Fruit fly (Drosophila melanogaster) whole organism, embryonic: ENCODE data around the gene CG3294.

Experiments used
- Atf3 ChIP-seq: fragments of 200-800 bp; sonication (Bioruptor generic); optimal IDR thresholded peaks from 3 replicates; lab custom pipeline; 2016; ENCODE audit warnings: missing biosample characterization, missing genetic modification characterization
- B-H1 ChIP-seq: fragments of 200-800 bp; sonication (Bioruptor generic); IDR thresholded peaks from 3 replicates; pipeline ENCODE4 v1.3.6; 2022; ENCODE audit warnings: missing biosample characterization, missing genetic modification characterization
- Bdp1 ChIP-seq: fragments of 200-800 bp; sonication (Bioruptor generic); optimal IDR thresholded peaks from 3 replicates; lab custom pipeline; 2016; ENCODE audit warnings: missing biosample characterization, missing genetic modification characterization
- CG10543 ChIP-seq: fragments of 200-800 bp; sonication (Bioruptor generic); optimal IDR thresholded peaks from 3 replicates; lab custom pipeline; 2017; ENCODE audit warnings: missing biosample characterization, mild to moderate bottlenecking, missing genetic modification characterization, moderate library complexity
- CG10959 ChIP-seq: fragments of 200-800 bp; sonication (Bioruptor generic); IDR thresholded peaks from 2 replicates; pipeline ENCODE4 v1.3.6; 2022; ENCODE audit warnings: missing biosample characterization, missing genetic modification characterization
- CG11085 ChIP-seq: fragments of 200-800 bp; sonication (Bioruptor generic); IDR thresholded peaks from 2 replicates; pipeline ENCODE4 v1.3.6; 2022; ENCODE audit warnings: missing biosample characterization, missing genetic modification characterization
- CG12744 ChIP-seq: fragments of 200-800 bp; sonication (Bioruptor generic); optimal IDR thresholded peaks from 2 replicates; lab custom pipeline; 2016; ENCODE audit warnings: missing biosample characterization, missing genetic modification characterization
- CG12769 ChIP-seq: fragments of 200-800 bp; sonication (Bioruptor generic); optimal IDR thresholded peaks from 2 replicates; lab custom pipeline; 2019; ENCODE audit warnings: missing biosample characterization, mild to moderate bottlenecking, missing genetic modification characterization, moderate library complexity
- CG15073 ChIP-seq: fragments of 200-800 bp; sonication (Bioruptor generic); optimal IDR thresholded peaks from 2 replicates; lab custom pipeline; 2016; ENCODE audit warnings: missing biosample characterization, missing genetic modification characterization
- CG1529 ChIP-seq: fragments of 200-800 bp; sonication (Bioruptor generic); optimal IDR thresholded peaks from 3 replicates; lab custom pipeline; 2018; ENCODE audit warnings: missing biosample characterization, missing genetic modification characterization
- CG17359 ChIP-seq: fragments of 200-800 bp; sonication (Bioruptor generic); optimal IDR thresholded peaks from 3 replicates; lab custom pipeline; 2018; ENCODE audit warnings: missing biosample characterization, mild to moderate bottlenecking, missing genetic modification characterization, moderate library complexity
- CG17612 ChIP-seq: fragments of 200-800 bp; sonication (Bioruptor generic); IDR thresholded peaks from 2 replicates; pipeline ENCODE4 v1.3.6; 2022; ENCODE audit warnings: missing biosample characterization, missing genetic modification characterization
- CG3065 ChIP-seq: fragments of 200-800 bp; sonication (Bioruptor generic); optimal IDR thresholded peaks from 2 replicates; lab custom pipeline; 2016; ENCODE audit warnings: missing biosample characterization, missing genetic modification characterization
- CG31224 ChIP-seq: fragments of 200-800 bp; sonication (Bioruptor generic); IDR thresholded peaks from 2 replicates; pipeline ENCODE4 v1.3.6; 2022; ENCODE audit warnings: missing biosample characterization, missing genetic modification characterization
- CG32532 ChIP-seq: fragments of 200-800 bp; sonication (Bioruptor generic); IDR thresholded peaks from 2 replicates; pipeline ENCODE4 v1.3.6; 2022; ENCODE audit warnings: missing biosample characterization, missing genetic modification characterization
- CG3281 ChIP-seq: fragments of 200-800 bp; sonication (Bioruptor generic); optimal IDR thresholded peaks from 3 replicates; lab custom pipeline; 2017; ENCODE audit warnings: missing biosample characterization, mild to moderate bottlenecking, missing genetic modification characterization
- CG4854 ChIP-seq: fragments of 200-800 bp; sonication (Bioruptor generic); optimal IDR thresholded peaks from 2 replicates; lab custom pipeline; 2016; ENCODE audit warnings: missing biosample characterization, missing genetic modification characterization, inconsistent platforms
- CG6254 ChIP-seq: fragments of 200-800 bp; sonication (Bioruptor generic); optimal IDR thresholded peaks from 3 replicates; lab custom pipeline; 2017; ENCODE audit warnings: mild to moderate bottlenecking, missing biosample characterization, missing genetic modification reagents, missing genetic modification characterization
- CG7987 ChIP-seq: fragments of 200-800 bp; sonication (Bioruptor generic); optimal IDR thresholded peaks from 2 replicates; lab custom pipeline; 2018; ENCODE audit warnings: missing biosample characterization, mild to moderate bottlenecking, missing genetic modification characterization, moderate library complexity
- CG8944 ChIP-seq: fragments of 200-800 bp; sonication (Bioruptor generic); optimal IDR thresholded peaks from 3 replicates; lab custom pipeline; 2016; ENCODE audit warnings: missing biosample characterization, missing genetic modification characterization
- Dbx ChIP-seq: fragments of 200-800 bp; sonication (Bioruptor generic); IDR thresholded peaks from 3 replicates; pipeline ENCODE4 v1.3.6; 2022; ENCODE audit warnings: missing biosample characterization, missing genetic modification characterization
- Deaf1 ChIP-seq: fragments of 200-800 bp; optimal IDR thresholded peaks from 3 replicates; lab custom pipeline; 2019; ENCODE audit warnings: missing biosample characterization, mild to moderate bottlenecking, missing genetic modification characterization, moderate library complexity
- Dip2 ChIP-seq: fragments of 200-800 bp; sonication (Bioruptor generic); IDR thresholded peaks from 2 replicates; pipeline ENCODE4 v1.3.6; 2022; ENCODE audit warnings: missing biosample characterization, missing genetic modification characterization
- Dp ChIP-seq: fragments of 200-800 bp; sonication (Bioruptor generic); optimal IDR thresholded peaks from 2 replicates; lab custom pipeline; 2018; ENCODE audit warnings: missing biosample characterization, mild to moderate bottlenecking, missing genetic modification characterization, moderate library complexity
- HLH4C ChIP-seq: fragments of 200-800 bp; sonication (Bioruptor generic); IDR thresholded peaks from 3 replicates; pipeline ENCODE4 v1.3.6; 2022; ENCODE audit warnings: missing biosample characterization, missing genetic modification characterization; ENCODE audit not compliant: partially characterized antibody
- Kr ChIP-seq: fragments of 200-800 bp; sonication (Bioruptor generic); optimal IDR thresholded peaks from 2 replicates; lab custom pipeline; 2017; ENCODE audit warnings: missing biosample characterization, mild to moderate bottlenecking, missing genetic modification characterization
- Mad ChIP-seq: fragments of 200-800 bp; sonication (Bioruptor generic); optimal IDR thresholded peaks from 2 replicates; lab custom pipeline; 2016; ENCODE audit warnings: missing biosample characterization, missing genetic modification characterization
- Mes4 ChIP-seq: fragments of 200-800 bp; sonication (Bioruptor generic); optimal IDR thresholded peaks from 2 replicates; lab custom pipeline; 2016; ENCODE audit warnings: missing biosample characterization, missing genetic modification characterization
- Neu2 ChIP-seq: fragments of 200-800 bp; sonication (Bioruptor generic); optimal IDR thresholded peaks from 3 replicates; lab custom pipeline; 2016; ENCODE audit warnings: missing biosample characterization, missing genetic modification characterization, borderline replicate concordance
- Nf-YB ChIP-seq: fragments of 200-800 bp; sonication (Bioruptor generic); optimal IDR thresholded peaks from 3 replicates; lab custom pipeline; 2019; ENCODE audit warnings: missing biosample characterization, mild to moderate bottlenecking, missing genetic modification characterization, moderate library complexity
- Oaz ChIP-seq: fragments of 200-800 bp; sonication (Bioruptor generic); IDR thresholded peaks from 2 replicates; pipeline ENCODE4 v1.3.6; 2022; ENCODE audit warnings: missing biosample characterization, missing genetic modification characterization
- Six4 ChIP-seq: fragments of 200-800 bp; sonication (Bioruptor generic); optimal IDR thresholded peaks from 2 replicates; lab custom pipeline; 2016; ENCODE audit warnings: missing biosample characterization, missing genetic modification characterization
- Spps ChIP-seq: fragments of 200-800 bp; sonication (Bioruptor generic); optimal IDR thresholded peaks from 2 replicates; lab custom pipeline; 2018; ENCODE audit warnings: missing biosample characterization, mild to moderate bottlenecking, missing genetic modification characterization
- ato ChIP-seq: fragments of 200-800 bp; sonication (Bioruptor generic); IDR thresholded peaks from 2 replicates; pipeline ENCODE4 v1.3.6; 2022; ENCODE audit warnings: missing biosample characterization, missing genetic modification characterization; ENCODE audit not compliant: partially characterized antibody
- bcd ChIP-seq: fragments of 200-800 bp; sonication (Bioruptor generic); optimal IDR thresholded peaks from 2 replicates; lab custom pipeline; 2017; ENCODE audit warnings: missing biosample characterization, mild to moderate bottlenecking, missing genetic modification characterization
- cad ChIP-seq: fragments of >200 bp; optimal IDR thresholded peaks from 2 replicates; lab custom pipeline; 2017; ENCODE audit warnings: missing biosample characterization, missing genetic modification characterization
- caup ChIP-seq: fragments of 200-800 bp; sonication (Bioruptor generic); optimal IDR thresholded peaks from 3 replicates; lab custom pipeline; 2017; ENCODE audit warnings: missing biosample characterization, mild to moderate bottlenecking, missing genetic modification characterization, moderate library complexity; ENCODE audit not compliant: severe bottlenecking
- fd64A ChIP-seq: fragments of 200-800 bp; sonication (Bioruptor generic); optimal IDR thresholded peaks from 3 replicates; lab custom pipeline; 2018; ENCODE audit warnings: missing biosample characterization, mild to moderate bottlenecking, missing genetic modification characterization
- mirr ChIP-seq: fragments of 200-800 bp; sonication (Bioruptor generic); optimal IDR thresholded peaks from 3 replicates; lab custom pipeline; 2018; ENCODE audit warnings: missing biosample characterization, mild to moderate bottlenecking, missing genetic modification characterization
- ranshi ChIP-seq: fragments of 200-800 bp; sonication (Bioruptor generic); IDR thresholded peaks from 2 replicates; pipeline ENCODE4 v1.3.6; 2022; ENCODE audit warnings: missing biosample characterization, missing genetic modification characterization
- sd ChIP-seq: fragments of 200-800 bp; sonication (Bioruptor generic); optimal IDR thresholded peaks from 3 replicates; lab custom pipeline; 2018; ENCODE audit warnings: missing biosample characterization, mild to moderate bottlenecking, missing genetic modification characterization, moderate library complexity
- shn ChIP-seq: fragments of 200-800 bp; sonication (Bioruptor generic); optimal IDR thresholded peaks from 3 replicates; lab custom pipeline; 2016; ENCODE audit warnings: missing biosample characterization, missing genetic modification characterization
- sob ChIP-seq: fragments of 200-800 bp; sonication (Bioruptor generic); IDR thresholded peaks from 2 replicates; pipeline ENCODE4 v1.3.6; 2022; ENCODE audit warnings: missing biosample characterization, missing genetic modification characterization
- sr ChIP-seq: fragments of 200-800 bp; sonication (Bioruptor generic); IDR thresholded peaks from 3 replicates; pipeline ENCODE4 v1.3.6; 2022; ENCODE audit warnings: missing biosample characterization, missing genetic modification characterization
- tap ChIP-seq: fragments of 200-800 bp; optimal IDR thresholded peaks from 3 replicates; lab custom pipeline; 2019; ENCODE audit warnings: missing biosample characterization, mild to moderate bottlenecking, missing genetic modification characterization, moderate library complexity
- trh ChIP-seq: fragments of 200-800 bp; sonication (Bioruptor generic); optimal IDR thresholded peaks from 2 replicates; lab custom pipeline; 2016; ENCODE audit warnings: missing biosample characterization, missing genetic modification characterization
- tup ChIP-seq: fragments of 200-800 bp; sonication (Bioruptor generic); optimal IDR thresholded peaks from 2 replicates; lab custom pipeline; 2016; ENCODE audit warnings: missing biosample characterization, mild to moderate bottlenecking, missing genetic modification characterization, moderate library complexity
- wdn ChIP-seq: fragments of 200-800 bp; sonication (Bioruptor generic); IDR thresholded peaks from 2 replicates; pipeline ENCODE4 v1.3.6; 2022; ENCODE audit warnings: missing biosample characterization, missing genetic modification characterization
- zen ChIP-seq: fragments of 200-800 bp; sonication (Bioruptor generic); optimal IDR thresholded peaks from 3 replicates; lab custom pipeline; 2018; ENCODE audit warnings: missing biosample characterization, mild to moderate bottlenecking, missing genetic modification characterization, moderate library complexity
- zen2 ChIP-seq: fragments of 200-800 bp; sonication (Bioruptor generic); IDR thresholded peaks from 3 replicates; pipeline ENCODE4 v1.3.6; 2022; ENCODE audit warnings: missing biosample characterization, missing genetic modification characterization; ENCODE audit not compliant: partially characterized antibody

CG3294 gene

dm6 chr2L:4810044-4810609 is 15.8 kb downstream of the CG3294 start (continued):
- TF ChIP-seq trh (no peak), CG12769 (tag; lab: Kevin White, UChicago) (peak; percentile 46), sd (tag; lab: Kevin White, UChicago) (peak; percentile 94), bcd (GFP tag; lab: Kevin White, UChicago) (peak; percentile 4), Oaz (GFP tag; lab: Robert Waterston, UW) (no peak), CG10959 (GFP tag; lab: Robert Waterston, UW) (no peak), Bdp1 (GFP tag; lab: Kevin White, UChicago) (peak; percentile 24), mirr (GFP tag; lab: Kevin White, UChicago) (peak; percentile 60), CG17612 (GFP tag; lab: Robert Waterston, UW) (no peak), Atf3 (GFP tag; lab: Kevin White, UChicago) (no peak), Dbx (GFP tag; lab: Robert Waterston, UW) (peak; percentile 61; the same call in 1 of the 3 replicates), Spps (tag; lab: Kevin White, UChicago) (peak; percentile 8), CG4854 (GFP tag; lab: Kevin White, UChicago) (peak; percentile 32), caup (GFP tag; lab: Kevin White, UChicago) (peak; percentile 65), tap (tag; lab: Kevin White, UChicago) (peak; percentile 25), ranshi (GFP tag; lab: Robert Waterston, UW) (peak; percentile 42; the same call in 1 of the 2 replicates), Neu2 (GFP tag; lab: Kevin White, UChicago) (no peak), sob (peak; percentile 68), CG31224 (GFP tag; lab: Robert Waterston, UW) (peak; percentile 99), CG17359 (tag; lab: Kevin White, UChicago) (no peak), Six4 (no peak), Dip2 (no peak), HLH4C (GFP tag; lab: Robert Waterston, UW) (peak; percentile 31; the same call in 2 of the 3 replicates), Mes4 (GFP tag; lab: Kevin White, UChicago) (no peak), cad (GFP tag; lab: Kevin White, UChicago) (no peak), sr (GFP tag; lab: Robert Waterston, UW) (no peak), CG1529 (GFP tag; lab: Kevin White, UChicago) (no peak), zen (tag; lab: Kevin White, UChicago) (no peak), CG7987 (peak; percentile 55), CG10543 (GFP tag; lab: Kevin White, UChicago) (peak; percentile 84), ato (peak; percentile 73), CG3065 (GFP tag; lab: Kevin White, UChicago) (no peak), Nf-YB (GFP tag; lab: Kevin White, UChicago) (peak; percentile 95), CG3281 (GFP tag; lab: Kevin White, UChicago) (no peak), CG11085 (GFP tag; lab: Robert Waterston, UW) (no peak; the same call in 1 of the 2 replicates), tup (GFP tag; lab: Kevin White, UChicago) (peak; percentile 19), Dp (GFP tag; lab: Kevin White, UChicago) (peak; percentile 48), Mad (GFP tag; lab: Kevin White, UChicago) (peak; percentile 48), shn (GFP tag; lab: Kevin White, UChicago) (peak; percentile 13), CG6254 (peak; percentile 51), CG15073 (GFP tag; lab: Kevin White, UChicago) (no peak), Kr (peak; percentile 95), CG12744 (GFP tag; lab: Kevin White, UChicago) (peak; percentile 37), B-H1 (GFP tag; lab: Robert Waterston, UW) (no peak), CG8944 (GFP tag; lab: Kevin White, UChicago) (no peak), fd64A (GFP tag; lab: Kevin White, UChicago) (no peak), zen2 (GFP tag; lab: Robert Waterston, UW) (no peak), CG32532 (GFP tag; lab: Robert Waterston, UW) (peak; percentile 41; the same call in 1 of the 2 replicates), wdn (GFP tag; lab: Robert Waterston, UW) (no peak), Deaf1 (peak; percentile 54)
